Comparison of ENCODE assay signal across 3 fruit fly cellular contexts in genomic region chr3R:23221680-23222148, dm6.
TF ChIP-seq lines count a peak whose summit lies in the region.

No protein-coding gene starts in this region.

TF ChIP-seq in whole organism, embryonic, 481 proteins besides CTCF, POLR2A, EP300 and RAD21 (continued from another document and continues in another):
- TF ChIP-seq CG13775 (GFP tag; optimal IDR thresholded peaks at IDR 0.05; lab: Kevin White, UChicago) (no peak), so (GFP tag; IDR thresholded peaks at IDR 0.05; lab: Robert Waterston, UW) (no peak), otp (GFP tag; IDR thresholded peaks at IDR 0.05; lab: Robert Waterston, UW) (no peak), fd102C (GFP tag; optimal IDR thresholded peaks at IDR 0.05; lab: Kevin White, UChicago) (no peak), CG7987 (GFP tag; optimal IDR thresholded peaks at IDR 0.05; lab: Kevin White, UChicago) (peak; percentile 47), mam (GFP tag; optimal IDR thresholded peaks at IDR 0.05; lab: Kevin White, UChicago) (no peak), CG9876 (GFP tag; optimal IDR thresholded peaks at IDR 0.05; lab: Kevin White, UChicago) (no peak), CG33557 (GFP tag; optimal IDR thresholded peaks at IDR 0.05; lab: Kevin White, UChicago) (no peak), CG17361 (GFP tag; IDR thresholded peaks at IDR 0.05; lab: Robert Waterston, UW) (no peak), CrebB (tag; optimal IDR thresholded peaks at IDR 0.05; lab: Kevin White, UChicago) (no peak), CG18262 (tag; optimal IDR thresholded peaks at IDR 0.05; lab: Kevin White, UChicago) (no peak), Doc3 (GFP tag; IDR thresholded peaks at IDR 0.05; lab: Robert Waterston, UW; ENCODE audit: partially characterized antibody) (no peak), mld (GFP tag; IDR thresholded peaks at IDR 0.05; lab: Robert Waterston, UW; ENCODE audit: partially characterized antibody) (no peak), lbe (GFP tag; optimal IDR thresholded peaks at IDR 0.05; lab: Kevin White, UChicago) (peak; percentile 67), fu2 (GFP tag; optimal IDR thresholded peaks at IDR 0.05; lab: Kevin White, UChicago) (no peak), CG3281 (GFP tag; optimal IDR thresholded peaks at IDR 0.05; lab: Kevin White, UChicago) (no peak), ci (GFP tag; IDR thresholded peaks at IDR 0.05; lab: Robert Waterston, UW) (0 out of 3 replicates have a peak, but pooled peaks have one; percentile 36), Bgb (GFP tag; IDR thresholded peaks at IDR 0.05; lab: Robert Waterston, UW; ENCODE audit: partially characterized antibody) (peak; percentile 45; the same call in 1 of the 2 replicates), gfzf (GFP tag; optimal IDR thresholded peaks at IDR 0.05; lab: Kevin White, UChicago) (peak; percentile 88), Vsx1 (GFP tag; optimal IDR thresholded peaks at IDR 0.05; lab: Kevin White, UChicago) (no peak), CG12155 (GFP tag; optimal IDR thresholded peaks at IDR 0.05; lab: Kevin White, UChicago) (no peak), NfI (GFP tag; optimal IDR thresholded peaks at IDR 0.05; lab: Kevin White, UChicago) (no peak), Dbx (GFP tag; IDR thresholded peaks at IDR 0.05; lab: Robert Waterston, UW) (peak; percentile 19; the same call in 1 of the 3 replicates), CG6854 (GFP tag; optimal IDR thresholded peaks at IDR 0.05; lab: Kevin White, UChicago) (no peak), nau (GFP tag; optimal IDR thresholded peaks at IDR 0.05; lab: Kevin White, UChicago) (no peak), ems (GFP tag; optimal IDR thresholded peaks at IDR 0.05; lab: Kevin White, UChicago) (no peak), CG6813 (GFP tag; optimal IDR thresholded peaks at IDR 0.05; lab: Kevin White, UChicago) (peak; percentile 7), Fer2 (tag; optimal IDR thresholded peaks at IDR 0.05; lab: Kevin White, UChicago) (no peak), CG17359 (tag; optimal IDR thresholded peaks at IDR 0.05; lab: Kevin White, UChicago) (no peak), Fer1 (GFP tag; optimal IDR thresholded peaks at IDR 0.05; lab: Kevin White, UChicago) (peak; percentile 53), NK7.1 (GFP tag; optimal IDR thresholded peaks at IDR 0.05; lab: Kevin White, UChicago) (no peak), B-H2 (GFP tag; optimal IDR thresholded peaks at IDR 0.05; lab: Kevin White, UChicago) (no peak), Usf (GFP tag; optimal IDR thresholded peaks at IDR 0.05; lab: Kevin White, UChicago) (no peak), Lpt (GFP tag; optimal IDR thresholded peaks at IDR 0.05; lab: Kevin White, UChicago) (no peak), CG12391 (tag; optimal IDR thresholded peaks at IDR 0.05; lab: Kevin White, UChicago) (no peak), en (GFP tag; optimal IDR thresholded peaks at IDR 0.05; lab: Kevin White, UChicago) (no peak), gsb (GFP tag; IDR thresholded peaks at IDR 0.05; lab: Robert Waterston, UW) (no peak), kni (GFP tag; optimal IDR thresholded peaks at IDR 0.05; lab: Kevin White, UChicago) (no peak), ind (GFP tag; optimal IDR thresholded peaks at IDR 0.05; lab: Kevin White, UChicago) (no peak), CG6683 (GFP tag; optimal IDR thresholded peaks at IDR 0.05; lab: Kevin White, UChicago) (no peak), ftz-f1 (GFP tag; optimal IDR thresholded peaks at IDR 0.05; lab: Kevin White, UChicago) (peak; percentile 51), CG14014 (GFP tag; IDR thresholded peaks at IDR 0.05; lab: Robert Waterston, UW) (no peak), CG5953 (GFP tag; IDR thresholded peaks at IDR 0.05; lab: Robert Waterston, UW) (no peak), CG10321 (GFP tag; IDR thresholded peaks at IDR 0.05; lab: Robert Waterston, UW) (no peak), CG13287 (GFP tag; IDR thresholded peaks at IDR 0.05; lab: Robert Waterston, UW; ENCODE audit: partially characterized antibody) (peak; percentile 61; the same call in 1 of the 2 replicates)

TF ChIP-seq in whole organism, prepupa, 60 proteins besides CTCF, POLR2A, EP300 and RAD21 (continued from another document):
- TF ChIP-seq CG6808 (GFP tag; optimal IDR thresholded peaks at IDR 0.05; lab: Kevin White, UChicago), result peak; percentile 57
- no peak for TF ChIP-seq salr (GFP tag; optimal IDR thresholded peaks at IDR 0.05; lab: Kevin White, UChicago)
- peak; percentile 7 for TF ChIP-seq achi (GFP tag; optimal IDR thresholded peaks at IDR 0.05; lab: Kevin White, UChicago)
- no peak for TF ChIP-seq CG8319 (GFP tag; optimal IDR thresholded peaks at IDR 0.05; lab: Kevin White, UChicago)
- TF ChIP-seq Lpt (GFP tag; optimal IDR thresholded peaks at IDR 0.05; lab: Kevin White, UChicago), result no peak
- no peak for TF ChIP-seq CG7368 (GFP tag; optimal IDR thresholded peaks at IDR 0.05; lab: Kevin White, UChicago)
- no peak for TF ChIP-seq pdm3 (GFP tag; optimal IDR thresholded peaks at IDR 0.05; lab: Kevin White, UChicago)
- no peak for TF ChIP-seq CG31627 (GFP tag; optimal IDR thresholded peaks at IDR 0.05; lab: Kevin White, UChicago)
- peak; percentile 53 for TF ChIP-seq Sox14 (GFP tag; optimal IDR thresholded peaks at IDR 0.05; lab: Kevin White, UChicago)
- TF ChIP-seq acj6 (GFP tag; optimal IDR thresholded peaks at IDR 0.05; lab: Kevin White, UChicago), result no peak
- TF ChIP-seq dsx (GFP tag; optimal IDR thresholded peaks at IDR 0.05; lab: Kevin White, UChicago; ENCODE audit: poor library complexity, severe bottlenecking), result peak; percentile 86
- TF ChIP-seq svp (GFP tag; lab: Kevin White, UChicago), result peak; percentile 81
- no peak for TF ChIP-seq dac (GFP tag; optimal IDR thresholded peaks at IDR 0.05; lab: Kevin White, UChicago)
- TF ChIP-seq CG6163 (GFP tag; IDR thresholded peaks at IDR 0.05; lab: Robert Waterston, UW), result peak; percentile 56; the same call in 2 of the 3 replicates
- TF ChIP-seq CG10669 (GFP tag; optimal IDR thresholded peaks at IDR 0.05; lab: Kevin White, UChicago), result no peak
- TF ChIP-seq esn (GFP tag; optimal IDR thresholded peaks at IDR 0.05; lab: Kevin White, UChicago), result peak; percentile 24
- TF ChIP-seq CG6792 (GFP tag; optimal IDR thresholded peaks at IDR 0.05; lab: Kevin White, UChicago), result no peak
- no peak for TF ChIP-seq Hr4 (GFP tag; optimal IDR thresholded peaks at IDR 0.05; lab: Kevin White, UChicago)
- TF ChIP-seq fkh (GFP tag; optimal IDR thresholded peaks at IDR 0.05; lab: Kevin White, UChicago), result no peak
- no peak for TF ChIP-seq Sox15 (GFP tag; optimal IDR thresholded peaks at IDR 0.05; lab: Kevin White, UChicago)
- TF ChIP-seq CG10631 (GFP tag; optimal IDR thresholded peaks at IDR 0.05; lab: Kevin White, UChicago), result no peak
- TF ChIP-seq CG11294 (GFP tag; IDR thresholded peaks at IDR 0.05; lab: Robert Waterston, UW), result no peak
- no peak for TF ChIP-seq Hr38 (GFP tag; optimal IDR thresholded peaks at IDR 0.05; lab: Kevin White, UChicago)
- no peak for TF ChIP-seq Ets96B (tag; optimal IDR thresholded peaks at IDR 0.05; lab: Kevin White, UChicago)
- TF ChIP-seq Smox (GFP tag; optimal IDR thresholded peaks at IDR 0.05; lab: Kevin White, UChicago), result no peak
- no peak for TF ChIP-seq CG3032 (tag; optimal IDR thresholded peaks at IDR 0.05; lab: Kevin White, UChicago)
- TF ChIP-seq CG1621 (tag; optimal IDR thresholded peaks at IDR 0.05; lab: Kevin White, UChicago), result peak; percentile 25
- TF ChIP-seq ss (GFP tag; optimal IDR thresholded peaks at IDR 0.05; lab: Kevin White, UChicago), result peak; percentile 69 to 70
- peak; percentile 8 for TF ChIP-seq Met (GFP tag; optimal IDR thresholded peaks at IDR 0.05; lab: Kevin White, UChicago)
- no peak for TF ChIP-seq Ets21C (GFP tag; optimal IDR thresholded peaks at IDR 0.05; lab: Kevin White, UChicago)
- peak; percentile 60 for TF ChIP-seq CG6276 (GFP tag; optimal IDR thresholded peaks at IDR 0.05; lab: Kevin White, UChicago)
- peak; percentile 59 for TF ChIP-seq Eip78C (GFP tag; lab: Kevin White, UChicago)
- peak; percentile 10 for TF ChIP-seq lz (GFP tag; optimal IDR thresholded peaks at IDR 0.05; lab: Kevin White, UChicago)
- no peak for TF ChIP-seq fd59A (GFP tag; optimal IDR thresholded peaks at IDR 0.05; lab: Kevin White, UChicago)
- no peak for TF ChIP-seq CG34406 (GFP tag; optimal IDR thresholded peaks at IDR 0.05; lab: Kevin White, UChicago)
- TF ChIP-seq vri (GFP tag; optimal IDR thresholded peaks at IDR 0.05; lab: Kevin White, UChicago), result peak; percentile 71
- TF ChIP-seq net (GFP tag; optimal IDR thresholded peaks at IDR 0.05; lab: Kevin White, UChicago), result peak; percentile 7
- peak; percentile 45 for TF ChIP-seq CG16779 (tag; optimal IDR thresholded peaks at IDR 0.05; lab: Kevin White, UChicago)
- TF ChIP-seq Hr39 (GFP tag; optimal IDR thresholded peaks at IDR 0.05; lab: Kevin White, UChicago), result no peak

TF ChIP-seq in whole organism, wandering third instar larva, 38 proteins besides CTCF, POLR2A, EP300 and RAD21 (continued from another document):
- no peak for TF ChIP-seq dsf (GFP tag; optimal IDR thresholded peaks at IDR 0.05; lab: Kevin White, UChicago; ENCODE audit: borderline replicate concordance)
- no peak for TF ChIP-seq jim (GFP tag; optimal IDR thresholded peaks at IDR 0.05; lab: Kevin White, UChicago)
- TF ChIP-seq OdsH (GFP tag; optimal IDR thresholded peaks at IDR 0.05; lab: Kevin White, UChicago), result peak; percentile 0
- no peak for TF ChIP-seq CG9705 (GFP tag; optimal IDR thresholded peaks at IDR 0.05; lab: Kevin White, UChicago)
- peak; percentile 85 for TF ChIP-seq CrebA (GFP tag; optimal IDR thresholded peaks at IDR 0.05; lab: Kevin White, UChicago; ENCODE audit: borderline replicate concordance)
- peak; percentile 56 for TF ChIP-seq sage (GFP tag; optimal IDR thresholded peaks at IDR 0.05; lab: Kevin White, UChicago)
- TF ChIP-seq fru (GFP tag; optimal IDR thresholded peaks at IDR 0.05; lab: Kevin White, UChicago), result peak; percentile 10
